Worm (Caenorhabditis elegans) whole organism, L4 larva: ENCODE data around the gene F11A10.6.
"Not testable (repeated sequence)": the region's sequence is repeated elsewhere in the genome, so short reads cannot be mapped to it uniquely, and the experiment has no call there.

Source experiments
- F26F4.8 ChIP-seq: fragments of 200-800 bp; sonication (Bioruptor generic); conservative IDR thresholded peaks from 2 replicates; pipeline ENCODE4 v1.3.6; 2022; ENCODE audit warnings: missing genetic modification characterization, missing compliant biosample characterization
- T20F7.1 ChIP-seq: fragments of 200-800 bp; sonication (Bioruptor generic); optimal IDR thresholded peaks from 2 replicates; lab custom pipeline; 2018; ENCODE audit warnings: mild to moderate bottlenecking, missing genetic modification characterization, missing compliant biosample characterization
- ZK546.5 ChIP-seq, 2 experiments: sonication (generic microtip); optimal IDR thresholded peaks; 2 replicates each; lab custom pipeline; 2017; ENCODE audit warnings: missing biosample characterization in 2 of 2, missing genetic modification characterization in 2 of 2
- aha-1 ChIP-seq: fragments of 150-350 bp; peaks from one replicate; lab custom pipeline; 2014; ENCODE audit warnings: missing biosample characterization, missing genetic modification characterization
- aly-2 ChIP-seq: sonication (generic microtip); optimal IDR thresholded peaks from 2 replicates; lab custom pipeline; 2018; ENCODE audit warnings: missing biosample characterization, missing genetic modification characterization
- arid-1 ChIP-seq: fragments of 200-800 bp; sonication (Bioruptor generic); conservative IDR thresholded peaks from 2 replicates; pipeline ENCODE4 v1.3.6; 2022; ENCODE audit warnings: missing genetic modification reagents, missing genetic modification characterization, missing compliant biosample characterization
- ceh-20 ChIP-seq: fragments of 200-800 bp; sonication (Bioruptor generic); IDR thresholded peaks from 2 replicates; pipeline ENCODE4 v1.3.6; 2022; ENCODE audit warnings: missing genetic modification reagents, missing genetic modification characterization, missing compliant biosample characterization
- cey-2 ChIP-seq: sonication (generic microtip); optimal IDR thresholded peaks from 3 replicates; lab custom pipeline; 2017; ENCODE audit warnings: missing genetic modification characterization, mild to moderate bottlenecking, missing compliant biosample characterization, antibody characterized with exemption, borderline replicate concordance; ENCODE audit not compliant: insufficient read depth
- dmd-9 ChIP-seq: fragments of 200-800 bp; sonication (Bioruptor generic); IDR thresholded peaks from 2 replicates; pipeline ENCODE4 v1.3.6; 2022; ENCODE audit warnings: missing genetic modification reagents, missing genetic modification characterization, missing compliant biosample characterization
- duxl-1 ChIP-seq: sonication (generic microtip); optimal IDR thresholded peaks from 2 replicates; lab custom pipeline; 2016; ENCODE audit warnings: mild to moderate bottlenecking, missing genetic modification characterization, moderate library complexity, missing compliant biosample characterization; ENCODE audit not compliant: poor library complexity
- gei-8 ChIP-seq: fragments of 200-800 bp; sonication (Bioruptor generic); optimal IDR thresholded peaks from 2 replicates; lab custom pipeline; 2018; ENCODE audit warnings: mild to moderate bottlenecking, missing genetic modification characterization, missing compliant biosample characterization
- hlh-11 ChIP-seq: fragments of 200-800 bp; sonication (Bioruptor generic); optimal IDR thresholded peaks from 2 replicates; lab custom pipeline; 2018; ENCODE audit warnings: mild to moderate bottlenecking, missing genetic modification characterization, missing compliant biosample characterization
- hlh-30 ChIP-seq: sonication (generic microtip); optimal IDR thresholded peaks from 2 replicates; lab custom pipeline; 2017; ENCODE audit warnings: antibody characterized with exemption, mild to moderate bottlenecking, missing genetic modification characterization, missing compliant biosample characterization; ENCODE audit not compliant: insufficient read depth
- lim-7 ChIP-seq: fragments of 200-800 bp; sonication (Bioruptor generic); IDR thresholded peaks from 2 replicates; pipeline ENCODE4 v1.3.6; 2022; ENCODE audit warnings: missing genetic modification characterization, missing compliant biosample characterization
- lin-1 ChIP-seq: fragments of 200-800 bp; sonication (Bioruptor generic); IDR thresholded peaks from 2 replicates; pipeline ENCODE4 v1.3.6; 2022; ENCODE audit warnings: missing genetic modification reagents, missing genetic modification characterization, missing compliant biosample characterization
- mep-1 ChIP-seq: fragments of 150-350 bp; sonication (generic microtip); optimal IDR thresholded peaks from 3 replicates; lab custom pipeline; 2014; ENCODE audit warnings: missing biosample characterization, missing genetic modification characterization
- mes-2 ChIP-seq: sonication (generic microtip); optimal IDR thresholded peaks from 2 replicates; lab custom pipeline; 2016; ENCODE audit warnings: missing genotype, mild to moderate bottlenecking, missing genetic modification characterization, missing compliant biosample characterization; ENCODE audit not compliant: poor library complexity, severe bottlenecking
- nhr-102 ChIP-seq: sonication (generic microtip); optimal IDR thresholded peaks from 2 replicates; lab custom pipeline; 2016; ENCODE audit warnings: mild to moderate bottlenecking, missing genetic modification characterization, moderate library complexity, missing compliant biosample characterization
- nhr-111 ChIP-seq: fragments of 200-800 bp; sonication (Bioruptor generic); optimal IDR thresholded peaks from 2 replicates; lab custom pipeline; 2018; ENCODE audit warnings: mild to moderate bottlenecking, missing genetic modification characterization, missing compliant biosample characterization
- nhr-25 ChIP-seq: sonication (generic microtip); optimal IDR thresholded peaks from 2 replicates; lab custom pipeline; 2017; ENCODE audit warnings: missing genetic modification characterization, mild to moderate bottlenecking, missing compliant biosample characterization, antibody characterized with exemption, moderate library complexity, borderline replicate concordance; ENCODE audit not compliant: insufficient read depth
- nhr-28 ChIP-seq: fragments of 150-350 bp; optimal IDR thresholded peaks from 2 replicates; lab custom pipeline; 2014; ENCODE audit warnings: missing biosample characterization, missing genetic modification characterization
- nhr-6 ChIP-seq: fragments of 150-350 bp; optimal IDR thresholded peaks from 2 replicates; lab custom pipeline; 2014; ENCODE audit warnings: missing biosample characterization, missing genetic modification characterization
- pha-4 ChIP-seq, 2 experiments: fragments of 150-350 bp in 1 of 2; fragments of 200-800 bp in 1 of 2; sonication (Bioruptor generic) in 1 of 2; IDR thresholded peaks in 1 of 2; optimal IDR thresholded peaks in 1 of 2; 2 replicates each; pipeline versions ENCODE4 v1.3.6 to Lab custom; 2014 to 2022; ENCODE audit warnings: missing genetic modification characterization in 2 of 2, missing genetic modification reagents in 2 of 2, missing biosample characterization in 1 of 2, missing compliant biosample characterization in 1 of 2
- php-3 ChIP-seq: fragments of 200-800 bp; sonication (Bioruptor generic); IDR thresholded peaks from 2 replicates; pipeline ENCODE4 v1.3.6; 2022; ENCODE audit warnings: missing genetic modification reagents, missing genetic modification characterization, missing compliant biosample characterization
- unc-62 ChIP-seq, 3 experiments: fragments of 150-350 bp in 1 of 3; sonication (generic microtip); optimal IDR thresholded peaks in 2 of 3; peaks in 1 of 3; 1 replicate in 1 of 3; 2 replicates in 2 of 3; lab custom pipeline; 2014 to 2017; ENCODE audit warnings: missing biosample characterization in 3 of 3, missing genetic modification characterization in 3 of 3, missing genetic modification reagents in 3 of 3, missing genotype in 1 of 3
- vab-7 ChIP-seq: fragments of 200-800 bp; sonication (Bioruptor generic); IDR thresholded peaks from 2 replicates; pipeline ENCODE4 v1.3.6; 2022; ENCODE audit warnings: missing genetic modification reagents, missing genetic modification characterization, missing compliant biosample characterization
- zfp-2 ChIP-seq: sonication (generic microtip); optimal IDR thresholded peaks from 2 replicates; lab custom pipeline; 2016; ENCODE audit warnings: mild to moderate bottlenecking, missing genetic modification characterization, missing compliant biosample characterization
- ztf-11 ChIP-seq: fragments of 150-350 bp; optimal IDR thresholded peaks from 2 replicates; lab custom pipeline; 2014; ENCODE audit warnings: missing biosample characterization, missing genetic modification characterization

The F11A10.6 gene

ce11 chrIV:12089551-12089950, at the start of gene F11A10.6:
Gene F11A10.6 (minus strand): TSS chrIV:12089651.
- peak in 1 of 2 experiments; percentile 38 for TF ChIP-seq unc-62 (GFP tag; optimal IDR thresholded peaks at IDR 0.05 in 1 of 2; lab: Kevin White, UChicago)
- TF ChIP-seq unc-62 (tag; optimal IDR thresholded peaks at IDR 0.05; lab: Kevin White, UChicago): no peak
- TF ChIP-seq hlh-11: no peak

- not testable (repeated sequence) for TF ChIP-seq nhr-6, ztf-11, cey-2 (tag; lab: Kevin White, UChicago)
Measured at ce11 chrIV:12138093-12138492, 48.6 kb upstream of the F11A10.6 start, which contains the start of gene B0001.4. Gene B0001.4 (minus strand): TSS chrIV:12138193.

DNA sequence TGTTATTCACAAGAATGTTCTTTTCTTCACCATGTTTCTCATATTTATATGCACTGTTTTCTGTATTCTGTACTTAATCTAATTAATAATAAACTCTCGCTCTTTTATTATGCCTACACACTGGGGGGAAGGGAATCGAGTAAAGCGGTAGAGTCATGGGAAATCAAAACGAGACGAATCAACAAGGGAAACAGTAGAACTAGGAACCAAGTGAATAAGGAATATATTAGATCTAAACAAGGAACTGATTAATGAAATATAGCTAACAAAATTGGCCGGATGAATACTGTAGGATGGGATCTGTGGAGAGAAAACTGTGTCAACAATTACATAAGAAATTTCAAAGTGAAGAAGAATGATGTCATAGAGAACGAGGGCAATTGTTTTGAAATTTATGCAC, 45.5 kb upstream of the F11A10.6 start:
- TF ChIP-seq lim-7 (GFP tag; lab: Robert Waterston, UW): no peak
- TF ChIP-seq aly-2 (tag; lab: Kevin White, UChicago): no peak
- TF ChIP-seq php-3 (GFP tag; lab: Robert Waterston, UW): no peak
- TF ChIP-seq mep-1 (tag; lab: Kevin White, UChicago): no peak
- TF ChIP-seq F26F4.8 (GFP tag; lab: Robert Waterston, UW): no peak
- TF ChIP-seq pha-4 (GFP tag; IDR thresholded peaks at IDR 0.05; lab: Robert Waterston, UW): no peak
- no peak for TF ChIP-seq pha-4 (tag; optimal IDR thresholded peaks at IDR 0.05; lab: Kevin White, UChicago)
- TF ChIP-seq gei-8: no peak
- TF ChIP-seq mes-2 (tag; lab: Kevin White, UChicago): no peak
- TF ChIP-seq nhr-111 (GFP tag; lab: Kevin White, UChicago): no peak
- no peak for TF ChIP-seq nhr-102
- no peak for TF ChIP-seq T20F7.1
- no peak for TF ChIP-seq ZK546.5 (tag; optimal IDR thresholded peaks at IDR 0.05; lab: Kevin White, UChicago)
- TF ChIP-seq zfp-2 (tag; lab: Kevin White, UChicago): no peak
- TF ChIP-seq dmd-9 (GFP tag; lab: Robert Waterston, UW): no peak
- TF ChIP-seq vab-7 (GFP tag; lab: Robert Waterston, UW): no peak
- no peak for TF ChIP-seq aha-1 (tag; lab: Kevin White, UChicago)

DNA sequence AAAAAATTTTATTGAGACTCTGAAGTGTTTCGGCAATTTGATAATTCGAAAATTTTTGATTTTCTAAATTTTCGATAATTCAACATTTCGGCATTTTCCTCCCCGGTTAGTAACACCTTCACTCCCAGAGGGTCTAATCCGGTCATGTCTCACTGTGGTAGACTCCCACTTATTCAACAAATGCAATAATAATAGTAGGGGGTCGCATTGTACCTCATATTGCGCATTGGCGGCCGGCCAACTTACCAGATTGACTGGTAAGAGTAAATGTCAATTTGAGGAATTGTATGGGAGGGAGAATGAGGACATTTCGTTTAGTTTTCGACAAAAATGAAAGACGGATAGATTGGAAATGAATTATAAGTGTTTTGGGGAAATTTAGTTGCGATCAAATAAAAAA, 44.3 kb upstream of the F11A10.6 start:
- TF ChIP-seq mes-2 (tag; lab: Kevin White, UChicago): peak; percentile 1
- TF ChIP-seq nhr-25 (tag; lab: Kevin White, UChicago): no peak

ce11 chrIV:12131308-12132072, 42.0 kb upstream of the F11A10.6 start:
- peak in 1 of 2 experiments; percentile 60 for TF ChIP-seq unc-62 (GFP tag; optimal IDR thresholded peaks at IDR 0.05 in 1 of 2; lab: Kevin White, UChicago)
- no peak for TF ChIP-seq unc-62 (tag; optimal IDR thresholded peaks at IDR 0.05; lab: Kevin White, UChicago)
- no peak for TF ChIP-seq lin-1
- TF ChIP-seq nhr-28 (tag; lab: Kevin White, UChicago): no peak
- no peak for TF ChIP-seq duxl-1 (tag; lab: Kevin White, UChicago)
- TF ChIP-seq hlh-30 (tag; lab: Kevin White, UChicago): peak; percentile 17
- no peak for TF ChIP-seq arid-1 (GFP tag; lab: Robert Waterston, UW)
- 0 out of 2 replicates have a peak, but pooled peaks have one; percentile 16 for TF ChIP-seq ceh-20 (GFP tag; lab: Robert Waterston, UW)
